Fruit fly (Drosophila melanogaster) whole organism, embryonic: ENCODE results near the gene Usp8.

ENCODE experiments used
- Ada2b ChIP-seq: fragments of 200-800 bp; sonication (Bioruptor generic); IDR thresholded peaks from 2 replicates; pipeline ENCODE4 v1.3.6; 2022; ENCODE audit warnings: missing biosample characterization, missing genetic modification characterization
- B-H1 ChIP-seq: fragments of 200-800 bp; sonication (Bioruptor generic); IDR thresholded peaks from 3 replicates; pipeline ENCODE4 v1.3.6; 2022; ENCODE audit warnings: missing biosample characterization, missing genetic modification characterization
- CG1529 ChIP-seq: fragments of 200-800 bp; sonication (Bioruptor generic); optimal IDR thresholded peaks from 3 replicates; lab custom pipeline; 2018; ENCODE audit warnings: missing biosample characterization, missing genetic modification characterization
- CG1602 ChIP-seq: fragments of 200-800 bp; sonication (Bioruptor generic); optimal IDR thresholded peaks from 3 replicates; lab custom pipeline; 2016; ENCODE audit warnings: missing biosample characterization, missing genetic modification characterization
- CG16815 ChIP-seq: fragments of 200-800 bp; sonication (Bioruptor generic); optimal IDR thresholded peaks from 3 replicates; lab custom pipeline; 2017; ENCODE audit warnings: missing biosample characterization, mild to moderate bottlenecking, missing genetic modification characterization
- CG17361 ChIP-seq: fragments of 200-800 bp; sonication (Bioruptor generic); IDR thresholded peaks from 3 replicates; pipeline ENCODE4 v1.3.6; 2022; ENCODE audit warnings: missing biosample characterization, missing genetic modification characterization
- CG31441 ChIP-seq: fragments of 200-800 bp; sonication (Bioruptor generic); IDR thresholded peaks from 2 replicates; pipeline ENCODE4 v1.3.6; 2022; ENCODE audit warnings: missing biosample characterization, missing genetic modification characterization
- CG32532 ChIP-seq: fragments of 200-800 bp; sonication (Bioruptor generic); IDR thresholded peaks from 2 replicates; pipeline ENCODE4 v1.3.6; 2022; ENCODE audit warnings: missing biosample characterization, missing genetic modification characterization
- CG32772 ChIP-seq: fragments of 200-800 bp; sonication (Bioruptor generic); IDR thresholded peaks from 2 replicates; pipeline ENCODE4 v1.3.6; 2022; ENCODE audit warnings: missing biosample characterization, missing genetic modification characterization
- CG3838 ChIP-seq: fragments of 200-800 bp; sonication (Bioruptor generic); optimal IDR thresholded peaks from 3 replicates; lab custom pipeline; 2016; ENCODE audit warnings: missing biosample characterization, missing genetic modification characterization
- CG5953 ChIP-seq: fragments of 200-800 bp; sonication (Bioruptor generic); IDR thresholded peaks from 2 replicates; pipeline ENCODE4 v1.3.6; 2022; ENCODE audit warnings: missing biosample characterization, missing genetic modification characterization
- CG8281 ChIP-seq: fragments of 200-800 bp; sonication (Bioruptor generic); optimal IDR thresholded peaks from 2 replicates; lab custom pipeline; 2018; ENCODE audit warnings: missing biosample characterization, mild to moderate bottlenecking, missing genetic modification characterization, moderate library complexity
- CG9817 ChIP-seq: fragments of 200-800 bp; sonication (Bioruptor generic); optimal IDR thresholded peaks from 2 replicates; lab custom pipeline; 2018; ENCODE audit warnings: missing biosample characterization, mild to moderate bottlenecking, missing genetic modification characterization, moderate library complexity
- CTCF ChIP-seq: fragments of 200-800 bp; sonication (Bioruptor generic); optimal IDR thresholded peaks from 2 replicates; lab custom pipeline; 2017; ENCODE audit warnings: missing biosample characterization, mild to moderate bottlenecking, missing genetic modification characterization, moderate library complexity
- Dad ChIP-seq: fragments of 200-800 bp; sonication (Bioruptor generic); optimal IDR thresholded peaks from 3 replicates; lab custom pipeline; 2016; ENCODE audit warnings: missing biosample characterization, missing genetic modification characterization
- Gug ChIP-seq: fragments of 200-800 bp; sonication (Bioruptor generic); IDR thresholded peaks from 4 replicates; pipeline ENCODE4 v1.3.6; 2022; ENCODE audit warnings: missing biosample characterization, missing genetic modification characterization
- Hr78 ChIP-seq, 2 experiments: fragments of 200-800 bp in 1 of 2; fragments of >200 bp in 1 of 2; sonication (Bioruptor generic) in 1 of 2; optimal IDR thresholded peaks; 2 replicates each; lab custom pipeline; 2017 to 2019; ENCODE audit warnings: missing biosample characterization in 2 of 2, missing genetic modification characterization in 2 of 2, mild to moderate bottlenecking in 1 of 2, moderate library complexity in 1 of 2
- MTF-1 ChIP-seq: fragments of 200-800 bp; sonication (Bioruptor generic); optimal IDR thresholded peaks from 2 replicates; lab custom pipeline; 2018; ENCODE audit warnings: missing biosample characterization, mild to moderate bottlenecking, missing genetic modification characterization, borderline replicate concordance
- NC2α ChIP-seq: fragments of 200-800 bp; sonication (Bioruptor generic); optimal IDR thresholded peaks from 2 replicates; lab custom pipeline; 2016; ENCODE audit warnings: missing biosample characterization, missing genetic modification characterization
- Optix ChIP-seq: fragments of 200-800 bp; sonication (Bioruptor generic); IDR thresholded peaks from 3 replicates; pipeline ENCODE4 v1.3.6; 2022; ENCODE audit warnings: missing biosample characterization, missing genetic modification characterization
- PHDP ChIP-seq: fragments of 200-800 bp; sonication (Bioruptor generic); optimal IDR thresholded peaks from 3 replicates; lab custom pipeline; 2018; ENCODE audit warnings: missing biosample characterization, mild to moderate bottlenecking, missing genetic modification characterization, moderate library complexity
- Poxn ChIP-seq: fragments of 200-800 bp; sonication (Bioruptor generic); IDR thresholded peaks from 2 replicates; pipeline ENCODE4 v1.3.6; 2022; ENCODE audit warnings: missing biosample characterization, missing genetic modification characterization
- Ptx1 ChIP-seq: fragments of 200-800 bp; sonication (Bioruptor generic); IDR thresholded peaks from 2 replicates; pipeline ENCODE4 v1.3.6; 2022; ENCODE audit warnings: missing biosample characterization, missing genetic modification characterization
- Sox100B ChIP-seq: fragments of 200-800 bp; sonication (Bioruptor generic); optimal IDR thresholded peaks from 3 replicates; lab custom pipeline; 2018; ENCODE audit warnings: missing biosample characterization, mild to moderate bottlenecking, missing genetic modification characterization
- Vsx1 ChIP-seq: fragments of 200-800 bp; sonication (Bioruptor generic); optimal IDR thresholded peaks from 2 replicates; lab custom pipeline; 2017; ENCODE audit warnings: missing biosample characterization, mild to moderate bottlenecking, missing genetic modification characterization, missing genetic modification reagents
- YL-1 ChIP-seq: fragments of 200-800 bp; sonication (Bioruptor generic); optimal IDR thresholded peaks from 3 replicates; lab custom pipeline; 2017; ENCODE audit warnings: missing biosample characterization, mild to moderate bottlenecking, missing genetic modification characterization
- ap ChIP-seq: fragments of 200-800 bp; sonication (Bioruptor generic); IDR thresholded peaks from 2 replicates; pipeline ENCODE4 v1.3.6; 2022; ENCODE audit warnings: missing biosample characterization, missing genetic modification characterization
- caup ChIP-seq: fragments of 200-800 bp; sonication (Bioruptor generic); optimal IDR thresholded peaks from 3 replicates; lab custom pipeline; 2017; ENCODE audit warnings: missing biosample characterization, mild to moderate bottlenecking, missing genetic modification characterization, moderate library complexity; ENCODE audit not compliant: severe bottlenecking
- cwo ChIP-seq: fragments of 200-800 bp; sonication (Bioruptor generic); optimal IDR thresholded peaks from 3 replicates; lab custom pipeline; 2017; ENCODE audit warnings: missing biosample characterization, missing genetic modification characterization, mild to moderate bottlenecking, moderate library complexity, missing genetic modification reagents
- disco-r ChIP-seq: fragments of 200-800 bp; sonication (Bioruptor generic); optimal IDR thresholded peaks from 2 replicates; lab custom pipeline; 2016; ENCODE audit warnings: missing biosample characterization, missing genetic modification characterization
- dmrt11E ChIP-seq: fragments of 200-800 bp; sonication (Bioruptor generic); optimal IDR thresholded peaks from 3 replicates; lab custom pipeline; 2018; ENCODE audit warnings: missing biosample characterization, mild to moderate bottlenecking, missing genetic modification characterization, moderate library complexity
- dysf ChIP-seq: fragments of 200-800 bp; sonication (Bioruptor generic); IDR thresholded peaks from 3 replicates; pipeline ENCODE4 v1.3.6; 2022; ENCODE audit warnings: missing biosample characterization, missing genetic modification characterization
- eyg ChIP-seq: fragments of 200-800 bp; sonication (Bioruptor generic); optimal IDR thresholded peaks from 3 replicates; lab custom pipeline; 2016; ENCODE audit warnings: missing biosample characterization, missing genetic modification characterization
- ftz-f1 ChIP-seq: fragments of 200-800 bp; sonication (Bioruptor generic); optimal IDR thresholded peaks from 2 replicates; lab custom pipeline; 2016; ENCODE audit warnings: missing biosample characterization, missing genetic modification characterization
- gcm ChIP-seq: fragments of 200-800 bp; sonication (Bioruptor generic); optimal IDR thresholded peaks from 2 replicates; lab custom pipeline; 2019; ENCODE audit warnings: missing biosample characterization, mild to moderate bottlenecking, missing genetic modification characterization, moderate library complexity
- knrl ChIP-seq: fragments of 200-800 bp; sonication (Bioruptor generic); IDR thresholded peaks from 3 replicates; pipeline ENCODE4 v1.3.6; 2022; ENCODE audit warnings: missing biosample characterization, missing genetic modification characterization; ENCODE audit not compliant: partially characterized antibody
- lmd ChIP-seq: fragments of 200-800 bp; sonication (Bioruptor generic); IDR thresholded peaks from 2 replicates; pipeline ENCODE4 v1.3.6; 2022; ENCODE audit warnings: missing biosample characterization, missing genetic modification characterization
- nerfin-1 ChIP-seq: fragments of 200-800 bp; sonication (Bioruptor generic); optimal IDR thresholded peaks from 3 replicates; lab custom pipeline; 2019; ENCODE audit warnings: missing biosample characterization, mild to moderate bottlenecking, missing genetic modification characterization, moderate library complexity
- nmo ChIP-seq: fragments of 200-800 bp; sonication (Bioruptor generic); optimal IDR thresholded peaks from 2 replicates; lab custom pipeline; 2018; ENCODE audit warnings: missing biosample characterization, mild to moderate bottlenecking, missing genetic modification characterization, moderate library complexity
- oc ChIP-seq: fragments of 200-800 bp; sonication (Bioruptor generic); optimal IDR thresholded peaks from 2 replicates; lab custom pipeline; 2018; ENCODE audit warnings: missing biosample characterization, mild to moderate bottlenecking, missing genetic modification characterization, moderate library complexity
- p53 ChIP-seq: fragments of 200-800 bp; sonication (Bioruptor generic); optimal IDR thresholded peaks from 2 replicates; lab custom pipeline; 2016; ENCODE audit warnings: missing biosample characterization, missing genetic modification characterization
- prd ChIP-seq, 3 experiments: fragments of >200 bp in 2 of 3; fragments of 200-800 bp in 1 of 3; sonication (Bioruptor generic) in 1 of 3; optimal IDR thresholded peaks in 2 of 3; IDR thresholded peaks in 1 of 3; 2 replicates in 2 of 3; 3 replicates in 1 of 3; pipeline versions ENCODE4 v1.3.6 to Lab custom; 2017 to 2022; ENCODE audit warnings: missing biosample characterization in 1 of 3, missing genetic modification characterization in 1 of 3
- seq ChIP-seq: fragments of 200-800 bp; sonication (Bioruptor generic); IDR thresholded peaks from 2 replicates; pipeline ENCODE4 v1.3.6; 2022; ENCODE audit warnings: missing biosample characterization, missing genetic modification characterization
- tna ChIP-seq: fragments of 200-800 bp; sonication (Bioruptor generic); IDR thresholded peaks from 2 replicates; pipeline ENCODE4 v1.3.6; 2022; ENCODE audit warnings: missing biosample characterization, missing genetic modification characterization; ENCODE audit not compliant: partially characterized antibody
- trh ChIP-seq: fragments of 200-800 bp; sonication (Bioruptor generic); optimal IDR thresholded peaks from 2 replicates; lab custom pipeline; 2016; ENCODE audit warnings: missing biosample characterization, missing genetic modification characterization
- tx ChIP-seq: fragments of 200-800 bp; sonication (Bioruptor generic); optimal IDR thresholded peaks from 2 replicates; lab custom pipeline; 2016; ENCODE audit warnings: missing biosample characterization, missing genetic modification characterization
- usp ChIP-seq: fragments of >200 bp; optimal IDR thresholded peaks from 2 replicates; lab custom pipeline; 2017; ENCODE audit warnings: missing biosample characterization, missing genetic modification characterization
- yki ChIP-seq: fragments of >200 bp; optimal IDR thresholded peaks from 3 replicates; lab custom pipeline; 2018
- zen2 ChIP-seq: fragments of 200-800 bp; sonication (Bioruptor generic); IDR thresholded peaks from 3 replicates; pipeline ENCODE4 v1.3.6; 2022; ENCODE audit warnings: missing biosample characterization, missing genetic modification characterization; ENCODE audit not compliant: partially characterized antibody

Usp8 gene

dm6 chr3R:21151090-21151870, 17.2 kb downstream of the Usp8 start (continued):
- no peak for TF ChIP-seq Vsx1 (GFP tag; lab: Kevin White, UChicago)
- no peak for TF ChIP-seq MTF-1 (GFP tag; lab: Kevin White, UChicago)
- peak; percentile 12 for TF ChIP-seq nmo (GFP tag; lab: Kevin White, UChicago)
- peak; percentile 7; the same call in 1 of the 4 replicates for TF ChIP-seq Gug
- no peak for TF ChIP-seq Dad (GFP tag; lab: Kevin White, UChicago)
- no peak for TF ChIP-seq Hr78 (GFP tag; optimal IDR thresholded peaks at IDR 0.05; lab: Kevin White, UChicago)
- peak; percentile 65 for TF ChIP-seq seq (GFP tag; lab: Robert Waterston, UW)
- TF ChIP-seq CG31441, result peak; percentile 56
- peak; percentile 83 for TF ChIP-seq cwo (GFP tag; lab: Kevin White, UChicago)
- no peak for TF ChIP-seq tna (GFP tag; lab: Robert Waterston, UW)
- TF ChIP-seq CG16815, result peak; percentile 8
- TF ChIP-seq CG32772 (GFP tag; lab: Robert Waterston, UW), result peak; percentile 58; the same call in 1 of the 2 replicates
- TF ChIP-seq YL-1, result no peak
- TF ChIP-seq nerfin-1 (tag; lab: Kevin White, UChicago), result peak; percentile 4
- TF ChIP-seq CG17361 (GFP tag; lab: Robert Waterston, UW), result peak; percentile 58; the same call in 2 of the 3 replicates
- no peak for TF ChIP-seq zen2 (GFP tag; lab: Robert Waterston, UW)
- TF ChIP-seq CG5953 (GFP tag; lab: Robert Waterston, UW), result no peak
- no peak for TF ChIP-seq Poxn
- peak; percentile 66 for TF ChIP-seq PHDP
- TF ChIP-seq trh, result no peak
- no peak for TF ChIP-seq eyg (GFP tag; lab: Kevin White, UChicago)
- no peak for TF ChIP-seq p53 (GFP tag; lab: Kevin White, UChicago)
- no peak for TF ChIP-seq CG3838 (GFP tag; lab: Kevin White, UChicago)
- TF ChIP-seq CG9817, result peak; percentile 37
- TF ChIP-seq knrl (GFP tag; lab: Robert Waterston, UW), result no peak
- peak; percentile 83 for TF ChIP-seq CG32532 (GFP tag; lab: Robert Waterston, UW)
- no peak for TF ChIP-seq Optix (GFP tag; lab: Robert Waterston, UW)
- no peak for TF ChIP-seq CG1529 (GFP tag; lab: Kevin White, UChicago)
- TF ChIP-seq Sox100B, result peak; percentile 47
- peak; percentile 50; the same call in 1 of the 3 replicates for TF ChIP-seq B-H1
- no peak for TF ChIP-seq CG8281 (tag; lab: Kevin White, UChicago)
- TF ChIP-seq Ada2b (GFP tag; lab: Robert Waterston, UW), result peak; percentile 71
- peak; percentile 44; the same call in 1 of the 2 replicates for TF ChIP-seq ap (GFP tag; lab: Robert Waterston, UW)
- TF ChIP-seq dysf (GFP tag; lab: Robert Waterston, UW), result peak; percentile 60
- TF ChIP-seq ftz-f1, result no peak
- peak; percentile 26 for TF ChIP-seq gcm (GFP tag; lab: Kevin White, UChicago)
- no peak for TF ChIP-seq NC2α
- no peak for TF ChIP-seq prd (optimal IDR thresholded peaks at IDR 0.05; lab: Kevin White, UChicago)
- TF ChIP-seq prd (GFP tag; IDR thresholded peaks at IDR 0.05; lab: Robert Waterston, UW), result peak; percentile 49; the same call in 2 of the 3 replicates
- peak; percentile 55 for TF ChIP-seq caup (GFP tag; lab: Kevin White, UChicago)
- no peak for TF ChIP-seq disco-r
- no peak for TF ChIP-seq CG1602 (GFP tag; lab: Kevin White, UChicago)
- no peak for TF ChIP-seq dmrt11E (tag; lab: Kevin White, UChicago)
- no peak for TF ChIP-seq yki (lab: Kevin White, UChicago)
- no peak for TF ChIP-seq oc (tag; lab: Kevin White, UChicago)
- TF ChIP-seq lmd (GFP tag; lab: Robert Waterston, UW), result peak; percentile 44; the same call in 1 of the 2 replicates
- TF ChIP-seq CTCF (GFP tag; lab: Kevin White, UChicago), result no peak
- no peak for TF ChIP-seq usp (GFP tag; lab: Kevin White, UChicago)
- TF ChIP-seq Ptx1 (GFP tag; lab: Robert Waterston, UW), result peak; percentile 76
- no peak for TF ChIP-seq tx (GFP tag; lab: Kevin White, UChicago)
